Fruit fly (Drosophila melanogaster) whole organism, embryonic: ENCODE measurements around the gene CG43402.

ENCODE experiments used
- Atf6 ChIP-seq: fragments of 200-800 bp; sonication (Bioruptor generic); IDR thresholded peaks from 2 replicates; pipeline ENCODE4 v1.3.6; 2022; ENCODE audit warnings: missing biosample characterization, missing genetic modification characterization
- BEAF-32 ChIP-seq: fragments of 200-800 bp; sonication (Bioruptor generic); optimal IDR thresholded peaks from 3 replicates; lab custom pipeline; 2017; ENCODE audit warnings: missing biosample characterization, missing genetic modification characterization, mild to moderate bottlenecking, moderate library complexity, missing genetic modification reagents
- CG11093 ChIP-seq: fragments of 200-800 bp; sonication (Bioruptor generic); IDR thresholded peaks from 3 replicates; pipeline ENCODE4 v1.3.6; 2022; ENCODE audit warnings: missing biosample characterization, missing genetic modification characterization
- CG11504 ChIP-seq: fragments of 200-800 bp; sonication (Bioruptor generic); optimal IDR thresholded peaks from 3 replicates; lab custom pipeline; 2019; ENCODE audit warnings: missing biosample characterization, mild to moderate bottlenecking, missing genetic modification characterization, moderate library complexity
- CG12071 ChIP-seq: fragments of 200-800 bp; sonication (Bioruptor generic); optimal IDR thresholded peaks from 3 replicates; lab custom pipeline; 2018; ENCODE audit warnings: missing biosample characterization, mild to moderate bottlenecking, missing genetic modification characterization
- CG1233 ChIP-seq: fragments of 200-800 bp; sonication (Bioruptor generic); optimal IDR thresholded peaks from 4 replicates; lab custom pipeline; 2018; ENCODE audit warnings: missing biosample characterization, mild to moderate bottlenecking, missing genetic modification characterization
- CG12391 ChIP-seq: fragments of 200-800 bp; sonication (Bioruptor generic); optimal IDR thresholded peaks from 3 replicates; lab custom pipeline; 2018; ENCODE audit warnings: missing biosample characterization, mild to moderate bottlenecking, missing genetic modification characterization, moderate library complexity
- CG1647 ChIP-seq: fragments of 200-800 bp; sonication (Bioruptor generic); optimal IDR thresholded peaks from 3 replicates; lab custom pipeline; 2016; ENCODE audit warnings: missing biosample characterization, missing genetic modification characterization
- CG16863 ChIP-seq: fragments of 200-800 bp; sonication (Bioruptor generic); optimal IDR thresholded peaks from 3 replicates; lab custom pipeline; 2016; ENCODE audit warnings: missing biosample characterization, missing genetic modification characterization
- CG17359 ChIP-seq: fragments of 200-800 bp; sonication (Bioruptor generic); optimal IDR thresholded peaks from 3 replicates; lab custom pipeline; 2018; ENCODE audit warnings: missing biosample characterization, mild to moderate bottlenecking, missing genetic modification characterization, moderate library complexity
- CG1832 ChIP-seq: fragments of 200-800 bp; sonication (Bioruptor generic); optimal IDR thresholded peaks from 2 replicates; lab custom pipeline; 2017; ENCODE audit warnings: missing biosample characterization, mild to moderate bottlenecking, missing genetic modification characterization, inconsistent platforms
- CG2712 ChIP-seq: fragments of 200-800 bp; optimal IDR thresholded peaks from 3 replicates; lab custom pipeline; 2019; ENCODE audit warnings: missing biosample characterization, mild to moderate bottlenecking, missing genetic modification characterization, moderate library complexity
- CG31388 ChIP-seq: fragments of 200-800 bp; sonication (Bioruptor generic); optimal IDR thresholded peaks from 2 replicates; lab custom pipeline; 2016; ENCODE audit warnings: missing biosample characterization, missing genetic modification characterization
- CG32772 ChIP-seq: fragments of 200-800 bp; sonication (Bioruptor generic); IDR thresholded peaks from 2 replicates; pipeline ENCODE4 v1.3.6; 2022; ENCODE audit warnings: missing biosample characterization, missing genetic modification characterization
- CG33213 ChIP-seq: fragments of 200-800 bp; sonication (Bioruptor generic); optimal IDR thresholded peaks from 3 replicates; lab custom pipeline; 2016; ENCODE audit warnings: missing biosample characterization, missing genetic modification characterization
- CG4424 ChIP-seq: fragments of 200-800 bp; sonication (Bioruptor generic); optimal IDR thresholded peaks from 3 replicates; lab custom pipeline; 2016; ENCODE audit warnings: missing biosample characterization, missing genetic modification characterization
- CG8089 ChIP-seq: fragments of 200-800 bp; sonication (Bioruptor generic); optimal IDR thresholded peaks from 3 replicates; lab custom pipeline; 2016; ENCODE audit warnings: missing biosample characterization, missing genetic modification characterization
- CG8290 ChIP-seq, 3 experiments: fragments of 200-800 bp; sonication (Bioruptor generic); optimal IDR thresholded peaks; 2 replicates each; lab custom pipeline; 2016 to 2019; ENCODE audit warnings: missing biosample characterization in 3 of 3, missing genetic modification characterization in 3 of 3, mild to moderate bottlenecking in 2 of 3, moderate library complexity in 1 of 3
- CG8924 ChIP-seq: fragments of 200-800 bp; optimal IDR thresholded peaks from 3 replicates; lab custom pipeline; 2019; ENCODE audit warnings: missing biosample characterization, mild to moderate bottlenecking, missing genetic modification characterization, moderate library complexity
- D19B ChIP-seq: fragments of 200-800 bp; sonication (Bioruptor generic); optimal IDR thresholded peaks from 2 replicates; lab custom pipeline; 2017; ENCODE audit warnings: missing biosample characterization, mild to moderate bottlenecking, missing genetic modification characterization
- ERR ChIP-seq: fragments of 200-800 bp; sonication (Bioruptor generic); optimal IDR thresholded peaks from 2 replicates; lab custom pipeline; 2016; ENCODE audit warnings: missing biosample characterization, missing genetic modification characterization
- Ets65A ChIP-seq: fragments of 200-800 bp; sonication (Bioruptor generic); peaks from one replicate; lab custom pipeline; 2016; ENCODE audit warnings: missing biosample characterization, missing genetic modification characterization
- Kr ChIP-seq: fragments of 200-800 bp; sonication (Bioruptor generic); optimal IDR thresholded peaks from 2 replicates; lab custom pipeline; 2017; ENCODE audit warnings: missing biosample characterization, mild to moderate bottlenecking, missing genetic modification characterization
- Mes4 ChIP-seq: fragments of 200-800 bp; sonication (Bioruptor generic); optimal IDR thresholded peaks from 2 replicates; lab custom pipeline; 2016; ENCODE audit warnings: missing biosample characterization, missing genetic modification characterization
- Mrtf ChIP-seq: fragments of 200-800 bp; sonication (Bioruptor generic); IDR thresholded peaks from 3 replicates; pipeline ENCODE4 v1.3.6; 2022; ENCODE audit warnings: missing biosample characterization, missing genetic modification characterization
- Nf-YA ChIP-seq: fragments of 200-800 bp; sonication (Bioruptor generic); IDR thresholded peaks from 2 replicates; pipeline ENCODE4 v1.3.6; 2022; ENCODE audit warnings: missing biosample characterization, missing genetic modification characterization
- Poxn ChIP-seq: fragments of 200-800 bp; sonication (Bioruptor generic); IDR thresholded peaks from 2 replicates; pipeline ENCODE4 v1.3.6; 2022; ENCODE audit warnings: missing biosample characterization, missing genetic modification characterization
- Rx ChIP-seq: fragments of 200-800 bp; sonication (Bioruptor generic); IDR thresholded peaks from 2 replicates; pipeline ENCODE4 v1.3.6; 2022; ENCODE audit warnings: missing biosample characterization, missing genetic modification characterization
- Side ChIP-seq: fragments of 200-800 bp; sonication (Bioruptor generic); optimal IDR thresholded peaks from 2 replicates; lab custom pipeline; 2016; ENCODE audit warnings: missing biosample characterization, missing genetic modification characterization
- Sin3A ChIP-seq: fragments of >200 bp; optimal IDR thresholded peaks from 2 replicates; lab custom pipeline; 2018
- Sox102F ChIP-seq: fragments of 200-800 bp; sonication (Bioruptor generic); optimal IDR thresholded peaks from 2 replicates; lab custom pipeline; 2018; ENCODE audit warnings: missing biosample characterization, mild to moderate bottlenecking, missing genetic modification characterization, moderate library complexity
- Taf1 ChIP-seq: fragments of 200-800 bp; sonication (Bioruptor generic); IDR thresholded peaks from 2 replicates; pipeline ENCODE4 v1.3.6; 2022; ENCODE audit warnings: missing biosample characterization, missing genetic modification characterization
- aop ChIP-seq: fragments of 200-800 bp; sonication (Bioruptor generic); IDR thresholded peaks from 2 replicates; pipeline ENCODE4 v1.3.6; 2022; ENCODE audit warnings: missing biosample characterization, missing genetic modification characterization
- ara ChIP-seq: fragments of 200-800 bp; sonication (Bioruptor generic); IDR thresholded peaks from 2 replicates; pipeline ENCODE4 v1.3.6; 2022; ENCODE audit warnings: missing biosample characterization, missing genetic modification characterization
- bbx ChIP-seq: fragments of 200-800 bp; sonication (Bioruptor generic); IDR thresholded peaks from 2 replicates; pipeline ENCODE4 v1.3.6; 2022; ENCODE audit warnings: missing biosample characterization, missing genetic modification characterization; ENCODE audit not compliant: partially characterized antibody
- bsh ChIP-seq, 2 experiments: fragments of 200-800 bp; sonication (Bioruptor generic); optimal IDR thresholded peaks; 2 replicates each; lab custom pipeline; 2017 to 2018; ENCODE audit warnings: mild to moderate bottlenecking in 2 of 2, missing biosample characterization in 2 of 2, missing genetic modification characterization in 2 of 2, moderate library complexity in 1 of 2
- cato ChIP-seq: fragments of 200-800 bp; sonication (Bioruptor generic); optimal IDR thresholded peaks from 2 replicates; lab custom pipeline; 2016; ENCODE audit warnings: missing biosample characterization, missing genetic modification characterization, borderline replicate concordance
- cg ChIP-seq: fragments of 200-800 bp; sonication (Bioruptor generic); optimal IDR thresholded peaks from 3 replicates; lab custom pipeline; 2019; ENCODE audit warnings: missing biosample characterization, mild to moderate bottlenecking, missing genetic modification characterization, moderate library complexity
- chinmo ChIP-seq: fragments of 200-800 bp; sonication (Bioruptor generic); IDR thresholded peaks from 4 replicates; pipeline ENCODE4 v1.3.6; 2022; ENCODE audit warnings: missing biosample characterization, missing genetic modification characterization; ENCODE audit not compliant: partially characterized antibody
- croc ChIP-seq: fragments of 200-800 bp; sonication (Bioruptor generic); conservative IDR thresholded peaks from 3 replicates; pipeline ENCODE4 v1.3.6; 2022; ENCODE audit warnings: missing biosample characterization, missing genetic modification characterization
- disco-r ChIP-seq: fragments of 200-800 bp; sonication (Bioruptor generic); optimal IDR thresholded peaks from 2 replicates; lab custom pipeline; 2016; ENCODE audit warnings: missing biosample characterization, missing genetic modification characterization
- fru ChIP-seq: fragments of >200 bp; optimal IDR thresholded peaks from 2 replicates; lab custom pipeline; 2017
- fu2 ChIP-seq: fragments of 200-800 bp; sonication (Bioruptor generic); optimal IDR thresholded peaks from 2 replicates; lab custom pipeline; 2016; ENCODE audit warnings: missing biosample characterization, missing genetic modification characterization
- insv ChIP-seq, 2 experiments: fragments of 200-800 bp; sonication (Bioruptor generic); optimal IDR thresholded peaks; 3 replicates each; lab custom pipeline; 2016 to 2018; ENCODE audit warnings: missing biosample characterization in 2 of 2, missing genetic modification characterization in 2 of 2
- odd ChIP-seq: fragments of 200-800 bp; sonication (Bioruptor generic); optimal IDR thresholded peaks from 2 replicates; lab custom pipeline; 2017; ENCODE audit warnings: missing biosample characterization, mild to moderate bottlenecking, missing genetic modification characterization
- phol ChIP-seq: fragments of 200-800 bp; sonication (Bioruptor generic); optimal IDR thresholded peaks from 3 replicates; lab custom pipeline; 2018; ENCODE audit warnings: missing biosample characterization, mild to moderate bottlenecking, missing genetic modification characterization, moderate library complexity
- pros ChIP-seq: fragments of 200-800 bp; sonication (Bioruptor generic); optimal IDR thresholded peaks from 3 replicates; lab custom pipeline; 2019; ENCODE audit warnings: missing biosample characterization, mild to moderate bottlenecking, missing genetic modification characterization, moderate library complexity
- run ChIP-seq: fragments of 200-800 bp; sonication (Bioruptor generic); optimal IDR thresholded peaks from 3 replicates; lab custom pipeline; 2018; ENCODE audit warnings: missing biosample characterization, mild to moderate bottlenecking, missing genetic modification characterization
- sqz ChIP-seq: fragments of 200-800 bp; sonication (Bioruptor generic); optimal IDR thresholded peaks from 3 replicates; lab custom pipeline; 2018; ENCODE audit warnings: missing biosample characterization, mild to moderate bottlenecking, missing genetic modification characterization
- stwl ChIP-seq: fragments of 200-800 bp; sonication (Bioruptor generic); optimal IDR thresholded peaks from 3 replicates; lab custom pipeline; 2018; ENCODE audit warnings: missing biosample characterization, mild to moderate bottlenecking, missing genetic modification characterization, moderate library complexity
- tgo ChIP-seq: fragments of 200-800 bp; sonication (Bioruptor generic); IDR thresholded peaks from 3 replicates; pipeline ENCODE4 v1.3.6; 2022; ENCODE audit warnings: missing biosample characterization, missing genetic modification characterization
- zf30C ChIP-seq: fragments of 200-800 bp; sonication (Bioruptor generic); optimal IDR thresholded peaks from 3 replicates; lab custom pipeline; 2018; ENCODE audit warnings: missing biosample characterization, mild to moderate bottlenecking, missing genetic modification characterization

The CG43402 gene

DNA sequence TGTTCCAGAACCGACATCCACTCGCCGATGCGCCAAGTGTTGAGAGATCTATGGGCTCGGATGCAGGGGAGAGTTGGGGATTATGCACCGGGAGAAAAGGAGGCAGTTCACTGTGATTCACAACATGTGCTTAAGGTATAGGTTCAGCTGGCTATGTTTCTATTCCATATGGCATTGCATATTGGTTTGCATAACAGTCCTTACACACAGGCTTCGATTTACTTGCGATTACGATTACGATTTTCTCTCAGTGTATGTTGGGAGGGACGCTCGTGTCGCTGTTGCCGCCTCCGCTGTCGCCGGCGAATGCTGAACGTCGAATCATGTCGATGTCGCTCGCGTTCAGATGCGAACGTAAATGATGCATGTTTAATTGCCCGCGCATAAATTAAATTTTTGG lies 8.7 kb upstream of the CG43402 start (continued):
- TF ChIP-seq Taf1 (GFP tag; lab: Robert Waterston, UW): peak; percentile 46; the same call in 1 of the 2 replicates
- TF ChIP-seq Mrtf (GFP tag; lab: Robert Waterston, UW): no peak
- no peak for TF ChIP-seq CG33213 (GFP tag; lab: Kevin White, UChicago)
- no peak for TF ChIP-seq bbx (GFP tag; lab: Robert Waterston, UW)
- peak; percentile 94 for TF ChIP-seq phol
- TF ChIP-seq Sox102F (GFP tag; lab: Kevin White, UChicago): peak; percentile 98
- peak; percentile 39 for TF ChIP-seq D19B (GFP tag; lab: Kevin White, UChicago)
- no peak for TF ChIP-seq pros (GFP tag; lab: Kevin White, UChicago)
- peak; percentile 93 for TF ChIP-seq Mes4 (GFP tag; lab: Kevin White, UChicago)
- TF ChIP-seq CG11504 (tag; lab: Kevin White, UChicago): no peak
- TF ChIP-seq insv (GFP tag; optimal IDR thresholded peaks at IDR 0.05; lab: Kevin White, UChicago): no peak
- TF ChIP-seq run (tag; lab: Kevin White, UChicago): no peak
- peak; percentile 26 for TF ChIP-seq stwl (tag; lab: Kevin White, UChicago)
- peak; percentile 77 for TF ChIP-seq Rx
- peak; percentile 89 for TF ChIP-seq CG1233 (GFP tag; lab: Kevin White, UChicago)
- no peak for TF ChIP-seq bsh (GFP tag; optimal IDR thresholded peaks at IDR 0.05; lab: Kevin White, UChicago)
- peak; percentile 91 for TF ChIP-seq CG12391 (tag; lab: Kevin White, UChicago)
- peak; percentile 93 for TF ChIP-seq CG11093 (GFP tag; lab: Robert Waterston, UW)
- TF ChIP-seq cg (GFP tag; lab: Kevin White, UChicago): no peak
- peak; percentile 86 for TF ChIP-seq aop (GFP tag; lab: Robert Waterston, UW)
- TF ChIP-seq CG32772: peak; percentile 95
- TF ChIP-seq zf30C (GFP tag; lab: Kevin White, UChicago): peak; percentile 20
- peak; percentile 93 for TF ChIP-seq croc
- no peak for TF ChIP-seq Poxn (GFP tag; lab: Robert Waterston, UW)
- no peak for TF ChIP-seq Kr (GFP tag; lab: Kevin White, UChicago)
- TF ChIP-seq CG17359 (tag; lab: Kevin White, UChicago): peak; percentile 97
- TF ChIP-seq Atf6 (GFP tag; lab: Robert Waterston, UW): peak; percentile 79; the same call in 1 of the 2 replicates
- peak; percentile 96 for TF ChIP-seq CG4424
- TF ChIP-seq CG1832: no peak
- TF ChIP-seq odd (GFP tag; lab: Kevin White, UChicago): peak; percentile 46
- TF ChIP-seq ara (GFP tag; lab: Robert Waterston, UW): peak; percentile 95
- peak; percentile 96 for TF ChIP-seq CG8089 (GFP tag; lab: Kevin White, UChicago)
- TF ChIP-seq tgo: no peak
- TF ChIP-seq BEAF-32 (GFP tag; lab: Kevin White, UChicago): no peak
- TF ChIP-seq sqz (GFP tag; lab: Kevin White, UChicago): peak; percentile 84
- peak; percentile 84 for TF ChIP-seq disco-r
- no peak for TF ChIP-seq Sin3A
- TF ChIP-seq CG8924 (tag; lab: Kevin White, UChicago): peak; percentile 91
- TF ChIP-seq CG12071 (GFP tag; lab: Kevin White, UChicago): peak; percentile 92
- no peak for TF ChIP-seq chinmo (GFP tag; lab: Robert Waterston, UW)
- peak; percentile 82 for TF ChIP-seq Side (GFP tag; lab: Kevin White, UChicago)
- TF ChIP-seq CG8290 (GFP tag; optimal IDR thresholded peaks at IDR 0.05; lab: Kevin White, UChicago): peak; percentile 85
- no peak for TF ChIP-seq CG8290 (tag; optimal IDR thresholded peaks at IDR 0.05; lab: Kevin White, UChicago)
- TF ChIP-seq cato: peak; percentile 83
- TF ChIP-seq CG1647 (GFP tag; lab: Kevin White, UChicago): no peak
- no peak for TF ChIP-seq Ets65A (GFP tag; lab: Kevin White, UChicago)
- TF ChIP-seq fru (lab: Kevin White, UChicago): no peak
- TF ChIP-seq CG2712: peak; percentile 94
- TF ChIP-seq CG31388 (GFP tag; lab: Kevin White, UChicago): no peak
- peak; percentile 77 for TF ChIP-seq CG16863 (GFP tag; lab: Kevin White, UChicago)
- TF ChIP-seq ERR (GFP tag; lab: Kevin White, UChicago): no peak
- TF ChIP-seq Nf-YA: no peak
- peak; percentile 72 for TF ChIP-seq fu2 (GFP tag; lab: Kevin White, UChicago)
